Worm (Caenorhabditis elegans): ENCODE results near the gene zmp-5.

DNA sequence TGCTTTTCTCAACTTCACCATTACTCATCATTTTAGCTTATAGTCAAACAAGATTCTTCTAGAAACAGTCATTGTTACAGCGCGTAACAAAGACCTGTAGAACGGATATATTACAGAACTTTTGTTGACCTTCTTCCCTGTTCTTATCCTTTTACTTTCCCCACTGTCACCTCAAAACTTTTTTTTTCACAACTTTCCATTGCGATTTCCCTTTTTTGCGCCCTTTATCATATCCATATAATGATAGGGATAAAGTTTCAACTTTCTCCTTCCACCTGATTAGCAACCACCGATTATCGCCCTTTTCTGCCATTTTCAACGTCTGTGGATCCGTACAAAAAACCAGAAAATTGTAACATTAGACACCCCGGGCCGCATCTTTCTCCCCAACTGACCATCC, 30.2 kb downstream of the zmp-5 start:
- TF ChIP-seq mep-1 (tag; optimal IDR thresholded peaks at IDR 0.05) (no peak), mab-5 (tag; optimal IDR thresholded peaks at IDR 0.05) (no peak), unc-120 (tag; optimal IDR thresholded peaks at IDR 0.05; ENCODE audit: poor library complexity, severe bottlenecking) (no peak), snpc-4 (tag; optimal IDR thresholded peaks at IDR 0.05) (no peak), hlh-1 (tag; optimal IDR thresholded peaks at IDR 0.05) (no peak), ces-1 (GFP tag; optimal IDR thresholded peaks at IDR 0.05) (no peak), pha-4 (tag; optimal IDR thresholded peaks at IDR 0.05) (no peak), lin-13 (tag; optimal IDR thresholded peaks at IDR 0.05) (no peak), nhr-28 (tag; optimal IDR thresholded peaks at IDR 0.05) (no peak), elt-3 (tag; optimal IDR thresholded peaks at IDR 0.05) (no peak)

Data from whole organism, mixed stage, embryonic.